Fruit fly (Drosophila melanogaster): ENCODE measurements around the gene ProtA.

Gene ProtA

dm6 chr2L:14887530-14887929 lies 6.1 kb upstream of the ProtA start (continued):
- TF ChIP-seq scrt (GFP tag; optimal IDR thresholded peaks at IDR 0.05) (peak; percentile 7), CG12769 (tag; optimal IDR thresholded peaks at IDR 0.05) (no peak), seq (GFP tag; IDR thresholded peaks at IDR 0.05) (no peak), CG11398 (GFP tag; optimal IDR thresholded peaks at IDR 0.05) (no peak), dm (GFP tag; optimal IDR thresholded peaks at IDR 0.05) (no peak), vfl (GFP tag; optimal IDR thresholded peaks at IDR 0.05) (no peak), Lhr (GFP tag; optimal IDR thresholded peaks at IDR 0.05) (no peak), kni (GFP tag; optimal IDR thresholded peaks at IDR 0.05) (no peak), Fer3 (tag; optimal IDR thresholded peaks at IDR 0.05) (peak; percentile 36), CG31441 (GFP tag; IDR thresholded peaks at IDR 0.05) (no peak), Drgx (GFP tag; IDR thresholded peaks at IDR 0.05) (no peak), BEAF-32 (GFP tag; optimal IDR thresholded peaks at IDR 0.05) (no peak), ftz-f1 (GFP tag; optimal IDR thresholded peaks at IDR 0.05) (no peak), CG4282 (GFP tag; optimal IDR thresholded peaks at IDR 0.05) (no peak), HmgZ (tag; optimal IDR thresholded peaks at IDR 0.05) (no peak), run (tag; optimal IDR thresholded peaks at IDR 0.05) (no peak), p53 (GFP tag; optimal IDR thresholded peaks at IDR 0.05) (no peak), CG2120 (GFP tag; optimal IDR thresholded peaks at IDR 0.05) (peak; percentile 39), h (optimal IDR thresholded peaks at IDR 0.05) (no peak), CG8924 (tag; optimal IDR thresholded peaks at IDR 0.05) (no peak), twi (tag; optimal IDR thresholded peaks at IDR 0.05) (no peak), mirr (GFP tag; optimal IDR thresholded peaks at IDR 0.05) (no peak), CG3407 (GFP tag; optimal IDR thresholded peaks at IDR 0.05) (no peak), CG15479 (GFP tag; optimal IDR thresholded peaks at IDR 0.05) (no peak), gem (tag; optimal IDR thresholded peaks at IDR 0.05) (peak; percentile 2), mld (GFP tag; IDR thresholded peaks at IDR 0.05; ENCODE audit: partially characterized antibody) (no peak), CG1233 (GFP tag; optimal IDR thresholded peaks at IDR 0.05) (no peak), unpg (GFP tag; optimal IDR thresholded peaks at IDR 0.05) (no peak), schlank (tag; optimal IDR thresholded peaks at IDR 0.05) (no peak), Nf-YB (GFP tag; optimal IDR thresholded peaks at IDR 0.05) (no peak), Nf-YC (tag; optimal IDR thresholded peaks at IDR 0.05) (no peak), peb (GFP tag; IDR thresholded peaks at IDR 0.05) (no peak), tup (GFP tag; optimal IDR thresholded peaks at IDR 0.05) (no peak), Mad (GFP tag; optimal IDR thresholded peaks at IDR 0.05) (no peak), kah (GFP tag; optimal IDR thresholded peaks at IDR 0.05) (no peak), D (optimal IDR thresholded peaks at IDR 0.05) (no peak), D (GFP tag; optimal IDR thresholded peaks at IDR 0.05) (no peak), Ets65A (GFP tag) (no peak), chm (GFP tag; IDR thresholded peaks at IDR 0.05) (no peak), CG8281 (tag; optimal IDR thresholded peaks at IDR 0.05) (no peak), CHES-1-like (GFP tag; optimal IDR thresholded peaks at IDR 0.05) (no peak), D19B (GFP tag; optimal IDR thresholded peaks at IDR 0.05) (no peak), CG15269 (tag; optimal IDR thresholded peaks at IDR 0.05) (peak; percentile 17), grn (GFP tag; optimal IDR thresholded peaks at IDR 0.05) (no peak), CG2199 (GFP tag; IDR thresholded peaks at IDR 0.05) (no peak), kay (GFP tag; optimal IDR thresholded peaks at IDR 0.05) (no peak), dysf (GFP tag; IDR thresholded peaks at IDR 0.05) (0 out of 3 replicates have a peak, but pooled peaks have one; percentile 65), Awh (GFP tag; IDR thresholded peaks at IDR 0.05) (no peak), E2f2 (GFP tag; IDR thresholded peaks at IDR 0.05) (no peak), sqz (GFP tag; optimal IDR thresholded peaks at IDR 0.05) (no peak), sob (GFP tag; IDR thresholded peaks at IDR 0.05) (0 out of 2 replicates have a peak, but pooled peaks have one; percentile 40), da (GFP tag; optimal IDR thresholded peaks at IDR 0.05) (no peak), CG13894 (tag; optimal IDR thresholded peaks at IDR 0.05) (peak; percentile 23)
